Fruit fly (Drosophila melanogaster) S2 (cell line): ENCODE results near the gene Bx.

ENCODE experiments used
- CG8478 ChIP-seq: fragments of >200 bp; optimal IDR thresholded peaks from 2 replicates; lab custom pipeline; 2018
- CTCF ChIP-seq, 2 experiments: fragments of >200 bp; optimal IDR thresholded peaks; 2 replicates each; lab custom pipeline; 2018

- TF ChIP-seq CG8478 (no peak), CTCF (optimal IDR thresholded peaks at IDR 0.05; lab: Kevin White, UChicago) (no peak)
Measured at dm6 chrX:18547707-18548106, 32.5 kb downstream of the Bx start.
